Fruit fly (Drosophila melanogaster) whole organism, embryonic: Measurements from ENCODE around the gene park.
A peak's percentile ranks its signal among the peaks of the same experiment; 100 is the strongest.

Source experiments
- Atf-2 ChIP-seq: fragments of 200-800 bp; sonication (Bioruptor generic); optimal IDR thresholded peaks from 2 replicates; lab custom pipeline; 2016; ENCODE audit warnings: missing biosample characterization, missing genetic modification characterization
- C15 ChIP-seq: fragments of 200-800 bp; sonication (Bioruptor generic); IDR thresholded peaks from 3 replicates; pipeline ENCODE4 v1.3.6; 2022; ENCODE audit warnings: missing biosample characterization, missing genetic modification characterization
- CG11696 ChIP-seq: fragments of 200-800 bp; sonication (Bioruptor generic); IDR thresholded peaks from 2 replicates; pipeline ENCODE4 v1.3.6; 2022; ENCODE audit warnings: missing biosample characterization, missing genetic modification characterization
- CG12236 ChIP-seq: fragments of 200-800 bp; sonication (Bioruptor generic); optimal IDR thresholded peaks from 2 replicates; lab custom pipeline; 2016; ENCODE audit warnings: missing biosample characterization, missing genetic modification characterization
- CG12942 ChIP-seq: fragments of 200-800 bp; sonication (Bioruptor generic); optimal IDR thresholded peaks from 3 replicates; lab custom pipeline; 2016; ENCODE audit warnings: missing biosample characterization, missing genetic modification characterization
- CG13123 ChIP-seq: fragments of 200-800 bp; sonication (Bioruptor generic); optimal IDR thresholded peaks from 2 replicates; lab custom pipeline; 2016; ENCODE audit warnings: missing biosample characterization, missing genetic modification characterization
- CG13287 ChIP-seq: fragments of 200-800 bp; sonication (Bioruptor generic); IDR thresholded peaks from 2 replicates; pipeline ENCODE4 v1.3.6; 2022; ENCODE audit warnings: missing biosample characterization, missing genetic modification characterization; ENCODE audit not compliant: partially characterized antibody
- CG13424 ChIP-seq: fragments of 200-800 bp; sonication (Bioruptor generic); optimal IDR thresholded peaks from 2 replicates; lab custom pipeline; 2019; ENCODE audit warnings: missing biosample characterization, mild to moderate bottlenecking, missing genetic modification characterization, moderate library complexity
- CG14050 ChIP-seq: fragments of 200-800 bp; sonication (Bioruptor generic); IDR thresholded peaks from 3 replicates; pipeline ENCODE4 v1.3.6; 2022; ENCODE audit warnings: missing biosample characterization, missing genetic modification characterization
- CG15479 ChIP-seq: fragments of 200-800 bp; sonication (Bioruptor generic); optimal IDR thresholded peaks from 3 replicates; lab custom pipeline; 2019; ENCODE audit warnings: missing biosample characterization, mild to moderate bottlenecking, missing genetic modification characterization, moderate library complexity
- CG1647 ChIP-seq: fragments of 200-800 bp; sonication (Bioruptor generic); optimal IDR thresholded peaks from 3 replicates; lab custom pipeline; 2016; ENCODE audit warnings: missing biosample characterization, missing genetic modification characterization
- CG16863 ChIP-seq: fragments of 200-800 bp; sonication (Bioruptor generic); optimal IDR thresholded peaks from 3 replicates; lab custom pipeline; 2016; ENCODE audit warnings: missing biosample characterization, missing genetic modification characterization
- CG2678 ChIP-seq: fragments of 200-800 bp; sonication (Bioruptor generic); optimal IDR thresholded peaks from 3 replicates; lab custom pipeline; 2019; ENCODE audit warnings: missing biosample characterization, mild to moderate bottlenecking, missing genetic modification characterization, moderate library complexity
- CG33213 ChIP-seq: fragments of 200-800 bp; sonication (Bioruptor generic); optimal IDR thresholded peaks from 3 replicates; lab custom pipeline; 2016; ENCODE audit warnings: missing biosample characterization, missing genetic modification characterization
- CG4617 ChIP-seq: fragments of 200-800 bp; sonication (Bioruptor generic); optimal IDR thresholded peaks from 3 replicates; lab custom pipeline; 2016; ENCODE audit warnings: missing biosample characterization, missing genetic modification characterization, borderline replicate concordance
- CG4730 ChIP-seq: fragments of 200-800 bp; sonication (Bioruptor generic); IDR thresholded peaks from 2 replicates; pipeline ENCODE4 v1.3.6; 2022; ENCODE audit warnings: missing biosample characterization, missing genetic modification characterization
- CG6683 ChIP-seq: fragments of 200-800 bp; sonication (Bioruptor generic); optimal IDR thresholded peaks from 2 replicates; lab custom pipeline; 2017; ENCODE audit warnings: missing biosample characterization, mild to moderate bottlenecking, missing genetic modification characterization, missing genetic modification reagents
- CG6813 ChIP-seq: fragments of 200-800 bp; sonication (Bioruptor generic); optimal IDR thresholded peaks from 2 replicates; lab custom pipeline; 2017; ENCODE audit warnings: missing biosample characterization, missing genetic modification characterization, mild to moderate bottlenecking, moderate library complexity, missing genetic modification reagents
- CG7963 ChIP-seq: fragments of 200-800 bp; sonication (Bioruptor generic); IDR thresholded peaks from 3 replicates; pipeline ENCODE4 v1.3.6; 2022; ENCODE audit warnings: missing biosample characterization, missing genetic modification characterization; ENCODE audit not compliant: partially characterized antibody
- CG8089 ChIP-seq: fragments of 200-800 bp; sonication (Bioruptor generic); optimal IDR thresholded peaks from 3 replicates; lab custom pipeline; 2016; ENCODE audit warnings: missing biosample characterization, missing genetic modification characterization
- CG9932 ChIP-seq: fragments of 200-800 bp; sonication (Bioruptor generic); IDR thresholded peaks from 2 replicates; pipeline ENCODE4 v1.3.6; 2022; ENCODE audit warnings: missing biosample characterization, missing genetic modification characterization
- D ChIP-seq, 2 experiments: fragments of 200-800 bp in 1 of 2; fragments of >200 bp in 1 of 2; sonication (Bioruptor generic) in 1 of 2; optimal IDR thresholded peaks; 2 replicates in 1 of 2; 3 replicates in 1 of 2; lab custom pipeline; 2017; ENCODE audit warnings: mild to moderate bottlenecking in 1 of 2, missing biosample characterization in 1 of 2, missing genetic modification characterization in 1 of 2, missing genetic modification reagents in 1 of 2
- D19A ChIP-seq: fragments of 200-800 bp; optimal IDR thresholded peaks from 3 replicates; lab custom pipeline; 2019; ENCODE audit warnings: missing biosample characterization, mild to moderate bottlenecking, missing genetic modification characterization, moderate library complexity
- Deaf1 ChIP-seq: fragments of 200-800 bp; optimal IDR thresholded peaks from 3 replicates; lab custom pipeline; 2019; ENCODE audit warnings: missing biosample characterization, mild to moderate bottlenecking, missing genetic modification characterization, moderate library complexity
- Dip3 ChIP-seq: fragments of 200-800 bp; sonication (Bioruptor generic); optimal IDR thresholded peaks from 3 replicates; lab custom pipeline; 2016; ENCODE audit warnings: missing biosample characterization, missing genetic modification characterization
- Doc2 ChIP-seq: fragments of 200-800 bp; sonication (Bioruptor generic); IDR thresholded peaks from 2 replicates; pipeline ENCODE4 v1.3.6; 2022; ENCODE audit warnings: missing biosample characterization, missing genetic modification characterization
- Dp ChIP-seq: fragments of 200-800 bp; sonication (Bioruptor generic); optimal IDR thresholded peaks from 2 replicates; lab custom pipeline; 2018; ENCODE audit warnings: missing biosample characterization, mild to moderate bottlenecking, missing genetic modification characterization, moderate library complexity
- HLH3B ChIP-seq: fragments of 200-800 bp; sonication (Bioruptor generic); IDR thresholded peaks from 2 replicates; pipeline ENCODE4 v1.3.6; 2022; ENCODE audit warnings: missing biosample characterization, missing genetic modification characterization
- YL-1 ChIP-seq: fragments of 200-800 bp; sonication (Bioruptor generic); optimal IDR thresholded peaks from 3 replicates; lab custom pipeline; 2017; ENCODE audit warnings: missing biosample characterization, mild to moderate bottlenecking, missing genetic modification characterization
- ac ChIP-seq: fragments of 200-800 bp; sonication (Bioruptor generic); optimal IDR thresholded peaks from 3 replicates; lab custom pipeline; 2017; ENCODE audit warnings: missing biosample characterization, mild to moderate bottlenecking, missing genetic modification characterization
- al ChIP-seq: fragments of 200-800 bp; sonication (Bioruptor generic); IDR thresholded peaks from 2 replicates; pipeline ENCODE4 v1.3.6; 2022; ENCODE audit warnings: missing biosample characterization, missing genetic modification characterization
- btn ChIP-seq: fragments of 200-800 bp; sonication (Bioruptor generic); optimal IDR thresholded peaks from 2 replicates; lab custom pipeline; 2016; ENCODE audit warnings: missing biosample characterization, missing genetic modification characterization
- cg ChIP-seq: fragments of 200-800 bp; sonication (Bioruptor generic); optimal IDR thresholded peaks from 3 replicates; lab custom pipeline; 2019; ENCODE audit warnings: missing biosample characterization, mild to moderate bottlenecking, missing genetic modification characterization, moderate library complexity
- corto ChIP-seq: fragments of 200-800 bp; sonication (Bioruptor generic); optimal IDR thresholded peaks from 2 replicates; lab custom pipeline; 2016; ENCODE audit warnings: missing biosample characterization, mild to moderate bottlenecking, missing genetic modification characterization, moderate library complexity
- fd3F ChIP-seq: fragments of 200-800 bp; sonication (Bioruptor generic); optimal IDR thresholded peaks from 2 replicates; lab custom pipeline; 2018; ENCODE audit warnings: missing biosample characterization, mild to moderate bottlenecking, missing genetic modification characterization, moderate library complexity
- ftz-f1 ChIP-seq: fragments of 200-800 bp; sonication (Bioruptor generic); optimal IDR thresholded peaks from 2 replicates; lab custom pipeline; 2016; ENCODE audit warnings: missing biosample characterization, missing genetic modification characterization
- hth ChIP-seq: fragments of >200 bp; optimal IDR thresholded peaks from 2 replicates; lab custom pipeline; 2017; ENCODE audit warnings: inconsistent platforms
- jigr1 ChIP-seq: fragments of 200-800 bp; sonication (Bioruptor generic); IDR thresholded peaks from 3 replicates; pipeline ENCODE4 v1.3.6; 2022; ENCODE audit warnings: missing biosample characterization, missing genetic modification characterization
- lbe ChIP-seq: fragments of 200-800 bp; sonication (Bioruptor generic); optimal IDR thresholded peaks from 2 replicates; lab custom pipeline; 2016; ENCODE audit warnings: missing biosample characterization, mild to moderate bottlenecking, missing genetic modification characterization
- lola ChIP-seq, 3 experiments: fragments of >200 bp in 2 of 3; fragments of 200-800 bp in 1 of 3; sonication (Bioruptor generic) in 1 of 3; optimal IDR thresholded peaks; 2 replicates each; lab custom pipeline; 2017 to 2019; ENCODE audit warnings: missing biosample characterization in 3 of 3, missing genetic modification characterization in 3 of 3, mild to moderate bottlenecking in 1 of 3, moderate library complexity in 1 of 3
- luna ChIP-seq: fragments of 200-800 bp; sonication (Bioruptor generic); optimal IDR thresholded peaks from 2 replicates; lab custom pipeline; 2016; ENCODE audit warnings: missing biosample characterization, missing genetic modification characterization
- odd ChIP-seq: fragments of 200-800 bp; sonication (Bioruptor generic); optimal IDR thresholded peaks from 2 replicates; lab custom pipeline; 2017; ENCODE audit warnings: missing biosample characterization, mild to moderate bottlenecking, missing genetic modification characterization
- org-1 ChIP-seq: fragments of 200-800 bp; sonication (Bioruptor generic); optimal IDR thresholded peaks from 2 replicates; lab custom pipeline; 2017; ENCODE audit warnings: missing biosample characterization, missing genetic modification characterization
- peb ChIP-seq: fragments of 200-800 bp; sonication (Bioruptor generic); IDR thresholded peaks from 2 replicates; pipeline ENCODE4 v1.3.6; 2022; ENCODE audit warnings: missing biosample characterization, missing genetic modification characterization
- rib ChIP-seq: fragments of 200-800 bp; sonication (Bioruptor generic); IDR thresholded peaks from 2 replicates; pipeline ENCODE4 v1.3.6; 2022; ENCODE audit warnings: missing biosample characterization, missing genetic modification characterization
- schlank ChIP-seq: fragments of 200-800 bp; sonication (Bioruptor generic); optimal IDR thresholded peaks from 2 replicates; lab custom pipeline; 2018; ENCODE audit warnings: missing biosample characterization, mild to moderate bottlenecking, missing genetic modification characterization
- stc ChIP-seq: fragments of 200-800 bp; sonication (Bioruptor generic); IDR thresholded peaks from 2 replicates; pipeline ENCODE4 v1.3.6; 2022; ENCODE audit warnings: missing biosample characterization, missing genetic modification characterization
- wdn ChIP-seq: fragments of 200-800 bp; sonication (Bioruptor generic); IDR thresholded peaks from 2 replicates; pipeline ENCODE4 v1.3.6; 2022; ENCODE audit warnings: missing biosample characterization, missing genetic modification characterization
- zf30C ChIP-seq: fragments of 200-800 bp; sonication (Bioruptor generic); optimal IDR thresholded peaks from 3 replicates; lab custom pipeline; 2018; ENCODE audit warnings: missing biosample characterization, mild to moderate bottlenecking, missing genetic modification characterization
- zfh2 ChIP-seq: fragments of 200-800 bp; sonication (Bioruptor generic); optimal IDR thresholded peaks from 2 replicates; lab custom pipeline; 2016; ENCODE audit warnings: missing biosample characterization, missing genetic modification characterization

Gene park

dm6 chr3L:21176935-21177581 is 19.6 kb downstream of the park start (continued):
- TF ChIP-seq D (optimal IDR thresholded peaks at IDR 0.05; lab: Kevin White, UChicago) (no peak), D (GFP tag; optimal IDR thresholded peaks at IDR 0.05; lab: Kevin White, UChicago) (no peak), corto (GFP tag; lab: Kevin White, UChicago) (peak; percentile 30), CG14050 (GFP tag; lab: Robert Waterston, UW) (peak; percentile 53; the same call in 1 of the 3 replicates), peb (GFP tag; lab: Robert Waterston, UW) (no peak), CG33213 (peak; percentile 1), C15 (no peak), Atf-2 (GFP tag; lab: Kevin White, UChicago) (no peak), CG6683 (GFP tag; lab: Kevin White, UChicago) (peak; percentile 36), CG7963 (GFP tag; lab: Robert Waterston, UW) (no peak), CG13287 (GFP tag; lab: Robert Waterston, UW) (no peak), Deaf1 (tag; lab: Kevin White, UChicago) (peak; percentile 34), CG2678 (peak; percentile 81), fd3F (GFP tag; lab: Kevin White, UChicago) (peak; percentile 79), HLH3B (GFP tag; lab: Robert Waterston, UW) (peak; percentile 53; the same call in 1 of the 2 replicates), Dip3 (GFP tag; lab: Kevin White, UChicago) (peak; percentile 57), CG4617 (GFP tag; lab: Kevin White, UChicago) (no peak), CG6813 (no peak), rib (peak; percentile 85; the same call in 1 of the 2 replicates), al (peak; percentile 89), CG8089 (GFP tag; lab: Kevin White, UChicago) (no peak), hth (lab: Kevin White, UChicago) (no peak), CG11696 (GFP tag; lab: Robert Waterston, UW) (peak; percentile 40; the same call in 1 of the 2 replicates), CG9932 (GFP tag; lab: Robert Waterston, UW) (peak; percentile 88), odd (peak; percentile 3), Dp (GFP tag; lab: Kevin White, UChicago) (no peak), wdn (GFP tag; lab: Robert Waterston, UW) (peak; percentile 72; the same call in 1 of the 2 replicates), CG12942 (peak; percentile 33), schlank (tag; lab: Kevin White, UChicago) (peak; percentile 40), org-1 (GFP tag; lab: Kevin White, UChicago) (peak; percentile 32), btn (GFP tag; lab: Kevin White, UChicago) (no peak), lbe (GFP tag; lab: Kevin White, UChicago) (no peak), YL-1 (no peak), CG12236 (GFP tag; lab: Kevin White, UChicago) (peak; percentile 23), jigr1 (GFP tag; lab: Robert Waterston, UW) (no peak), zf30C (GFP tag; lab: Kevin White, UChicago) (peak; percentile 9), D19A (peak; percentile 12), lola (GFP tag; optimal IDR thresholded peaks at IDR 0.05; lab: Kevin White, UChicago) (no peak), ftz-f1 (GFP tag; lab: Kevin White, UChicago) (no peak), CG1647 (GFP tag; lab: Kevin White, UChicago) (no peak), CG13123 (GFP tag; lab: Kevin White, UChicago) (peak; percentile 30), CG13424 (tag; lab: Kevin White, UChicago) (peak; percentile 57), ac (GFP tag; lab: Kevin White, UChicago) (no peak), stc (GFP tag; lab: Robert Waterston, UW) (peak; percentile 70), Doc2 (GFP tag; lab: Robert Waterston, UW) (no peak), CG4730 (GFP tag; lab: Robert Waterston, UW) (peak; percentile 53; the same call in 1 of the 2 replicates), zfh2 (GFP tag; lab: Kevin White, UChicago) (peak; percentile 72), CG16863 (GFP tag; lab: Kevin White, UChicago) (peak; percentile 7), cg (GFP tag; lab: Kevin White, UChicago) (no peak), CG15479 (GFP tag; lab: Kevin White, UChicago) (no peak), luna (GFP tag; lab: Kevin White, UChicago) (no peak)
